Worm (Caenorhabditis elegans) whole organism, L4/young adult: ENCODE results near the gene nucl-1.

ENCODE experiments used
- W03F9.2 ChIP-seq: fragments of 150-350 bp; optimal IDR thresholded peaks from 2 replicates; lab custom pipeline; 2014; ENCODE audit warnings: missing biosample characterization, missing genetic modification characterization
- dao-5 ChIP-seq: sonication (generic microtip); optimal IDR thresholded peaks from 2 replicates; lab custom pipeline; 2016; ENCODE audit warnings: missing genotype, missing genetic modification characterization, moderate library complexity, missing compliant biosample characterization
- him-1 ChIP-seq: sonication (generic microtip); optimal IDR thresholded peaks from 2 replicates; lab custom pipeline; 2016; ENCODE audit warnings: missing genotype, missing genetic modification reagents, missing genetic modification characterization, missing compliant biosample characterization

DNA sequence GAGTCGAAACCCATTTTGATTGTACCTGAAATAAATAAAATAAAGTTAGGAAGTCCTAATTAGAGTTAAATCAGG is at the start of gene nucl-1:
- TF ChIP-seq him-1 (tag; lab: Kevin White, UChicago), result no peak
- TF ChIP-seq dao-5, result no peak
- TF ChIP-seq W03F9.2 (tag; lab: Kevin White, UChicago), result no peak
